Fruit fly (Drosophila melanogaster): Measurements from ENCODE around the gene snRNP-U1-C.

Gene snRNP-U1-C

dm6 chr3R:19023862-19024261, 40.4 kb upstream of the snRNP-U1-C start, which contains the start of the genes CG6005 and CG14286 (continued):
- TF ChIP-seq salm (tag; optimal IDR thresholded peaks at IDR 0.05) (no peak), odd (GFP tag; optimal IDR thresholded peaks at IDR 0.05) (no peak), ash1 (GFP tag; optimal IDR thresholded peaks at IDR 0.05) (no peak), lmd (GFP tag; IDR thresholded peaks at IDR 0.05) (peak; percentile 58; the same call in 1 of the 2 replicates), grau (tag; optimal IDR thresholded peaks at IDR 0.05) (peak; percentile 52), CG7372 (GFP tag; IDR thresholded peaks at IDR 0.05) (peak; percentile 48; the same call in 1 of the 2 replicates), CG6791 (GFP tag; IDR thresholded peaks at IDR 0.05; ENCODE audit: partially characterized antibody) (peak; percentile 74), Spps (tag; optimal IDR thresholded peaks at IDR 0.05) (no peak), CG4424 (GFP tag; optimal IDR thresholded peaks at IDR 0.05) (peak; percentile 58), Ada2b (GFP tag; IDR thresholded peaks at IDR 0.05) (0 out of 2 replicates have a peak, but pooled peaks have one; percentile 13), ems (GFP tag; optimal IDR thresholded peaks at IDR 0.05) (peak; percentile 65), Abd-B (GFP tag; optimal IDR thresholded peaks at IDR 0.05) (no peak), so (GFP tag; IDR thresholded peaks at IDR 0.05) (0 out of 3 replicates have a peak, but pooled peaks have one; percentile 47), Hmr (GFP tag; optimal IDR thresholded peaks at IDR 0.05) (peak; percentile 44), CG14441 (GFP tag; IDR thresholded peaks at IDR 0.05) (peak; percentile 58; the same call in 1 of the 2 replicates), Xrp1 (GFP tag; IDR thresholded peaks at IDR 0.05) (peak; percentile 70), CG14710 (tag; optimal IDR thresholded peaks at IDR 0.05) (peak; percentile 37), schlank (tag; optimal IDR thresholded peaks at IDR 0.05) (no peak), pnt (GFP tag; optimal IDR thresholded peaks at IDR 0.05) (no peak), CG3838 (GFP tag; optimal IDR thresholded peaks at IDR 0.05) (no peak), CG7556 (GFP tag; optimal IDR thresholded peaks at IDR 0.05) (no peak), CG15514 (GFP tag; optimal IDR thresholded peaks at IDR 0.05) (peak; percentile 52), CG12155 (GFP tag; optimal IDR thresholded peaks at IDR 0.05) (peak; percentile 74), Dip3 (GFP tag; optimal IDR thresholded peaks at IDR 0.05) (peak; percentile 45), Atf-2 (GFP tag; optimal IDR thresholded peaks at IDR 0.05) (peak; percentile 49), scrt (GFP tag; optimal IDR thresholded peaks at IDR 0.05) (no peak), CG31388 (GFP tag; optimal IDR thresholded peaks at IDR 0.05) (no peak), NfI (GFP tag; optimal IDR thresholded peaks at IDR 0.05) (peak; percentile 69), CG12942 (GFP tag; optimal IDR thresholded peaks at IDR 0.05) (peak; percentile 66), CG7357 (GFP tag; IDR thresholded peaks at IDR 0.05) (no peak), tgo (GFP tag; IDR thresholded peaks at IDR 0.05) (peak; percentile 73), Atf3 (GFP tag; optimal IDR thresholded peaks at IDR 0.05) (no peak), NC2β (GFP tag; optimal IDR thresholded peaks at IDR 0.05) (peak; percentile 38), tll (GFP tag; optimal IDR thresholded peaks at IDR 0.05) (no peak), C15 (GFP tag; IDR thresholded peaks at IDR 0.05) (no peak), shn (GFP tag; optimal IDR thresholded peaks at IDR 0.05) (peak; percentile 43), CG2199 (GFP tag; IDR thresholded peaks at IDR 0.05) (no peak)

- peak; percentile 26 for TF ChIP-seq pzg (GFP tag; optimal IDR thresholded peaks at IDR 0.05)
- TF ChIP-seq ci (GFP tag; IDR thresholded peaks at IDR 0.05): 0 out of 3 replicates have a peak, but pooled peaks have one; percentile 31
- peak; percentile 18 for TF ChIP-seq pita (GFP tag; optimal IDR thresholded peaks at IDR 0.05)
- TF ChIP-seq Adf1 (GFP tag; IDR thresholded peaks at IDR 0.05): peak; percentile 75
- no peak for TF ChIP-seq Lhr (GFP tag; optimal IDR thresholded peaks at IDR 0.05)
- TF ChIP-seq CG2116 (GFP tag; optimal IDR thresholded peaks at IDR 0.05): peak; percentile 18
- no peak for TF ChIP-seq CG9817 (tag; optimal IDR thresholded peaks at IDR 0.05)
- TF ChIP-seq sr (GFP tag; IDR thresholded peaks at IDR 0.05): peak; percentile 51; the same call in 2 of the 3 replicates
- TF ChIP-seq Nf-YC (tag; optimal IDR thresholded peaks at IDR 0.05): peak; percentile 44
- TF ChIP-seq exex (tag; optimal IDR thresholded peaks at IDR 0.05): no peak
- TF ChIP-seq sob (GFP tag; IDR thresholded peaks at IDR 0.05): 0 out of 2 replicates have a peak, but pooled peaks have one; percentile 15
- peak; percentile 87 for TF ChIP-seq CG11504 (tag; optimal IDR thresholded peaks at IDR 0.05)
- TF ChIP-seq Bgb (GFP tag; IDR thresholded peaks at IDR 0.05; ENCODE audit: partially characterized antibody): peak; percentile 34; the same call in 1 of the 2 replicates
- TF ChIP-seq sd (tag; optimal IDR thresholded peaks at IDR 0.05): peak; percentile 36
Measured at dm6 chr3R:19017318-19018043, 34.0 kb upstream of the snRNP-U1-C start.

All from whole organism, embryonic.